Fruit fly (Drosophila melanogaster) whole organism, embryonic: ENCODE results near the gene PCNA2.

Source experiments
- CG12155 ChIP-seq: fragments of 200-800 bp; sonication (Bioruptor generic); optimal IDR thresholded peaks from 3 replicates; lab custom pipeline; 2016; ENCODE audit warnings: missing biosample characterization, missing genetic modification characterization
- CG13775 ChIP-seq: fragments of 200-800 bp; sonication (Bioruptor generic); optimal IDR thresholded peaks from 3 replicates; lab custom pipeline; 2017; ENCODE audit warnings: missing biosample characterization, mild to moderate bottlenecking, missing genetic modification characterization
- CG15011 ChIP-seq: fragments of 200-800 bp; sonication (Bioruptor generic); optimal IDR thresholded peaks from 3 replicates; lab custom pipeline; 2018; ENCODE audit warnings: missing biosample characterization, mild to moderate bottlenecking, missing genetic modification characterization
- CG1603 ChIP-seq: fragments of 200-800 bp; sonication (Bioruptor generic); optimal IDR thresholded peaks from 2 replicates; lab custom pipeline; 2019; ENCODE audit warnings: missing biosample characterization, mild to moderate bottlenecking, missing genetic modification characterization, moderate library complexity
- CG18764 ChIP-seq: fragments of 200-800 bp; sonication (Bioruptor generic); optimal IDR thresholded peaks from 3 replicates; lab custom pipeline; 2016; ENCODE audit warnings: missing biosample characterization, missing genetic modification characterization
- CG2116 ChIP-seq: fragments of 200-800 bp; sonication (Bioruptor generic); optimal IDR thresholded peaks from 3 replicates; lab custom pipeline; 2018; ENCODE audit warnings: missing biosample characterization, mild to moderate bottlenecking, missing genetic modification characterization
- CG2712 ChIP-seq: fragments of 200-800 bp; optimal IDR thresholded peaks from 3 replicates; lab custom pipeline; 2019; ENCODE audit warnings: missing biosample characterization, mild to moderate bottlenecking, missing genetic modification characterization, moderate library complexity
- CG30403 ChIP-seq: fragments of 200-800 bp; sonication (Bioruptor generic); optimal IDR thresholded peaks from 3 replicates; lab custom pipeline; 2016; ENCODE audit warnings: missing biosample characterization, missing genetic modification characterization
- CG31224 ChIP-seq: fragments of 200-800 bp; sonication (Bioruptor generic); IDR thresholded peaks from 2 replicates; pipeline ENCODE4 v1.3.6; 2022; ENCODE audit warnings: missing biosample characterization, missing genetic modification characterization
- CG3281 ChIP-seq: fragments of 200-800 bp; sonication (Bioruptor generic); optimal IDR thresholded peaks from 3 replicates; lab custom pipeline; 2017; ENCODE audit warnings: missing biosample characterization, mild to moderate bottlenecking, missing genetic modification characterization
- CG34376 ChIP-seq: fragments of 200-800 bp; sonication (Bioruptor generic); optimal IDR thresholded peaks from 2 replicates; lab custom pipeline; 2018; ENCODE audit warnings: missing biosample characterization, mild to moderate bottlenecking, missing genetic modification characterization
- CG34422 ChIP-seq: fragments of 200-800 bp; sonication (Bioruptor generic); IDR thresholded peaks from 3 replicates; pipeline ENCODE4 v1.3.6; 2022; ENCODE audit warnings: missing biosample characterization, missing genetic modification characterization
- CG42726 ChIP-seq: fragments of 200-800 bp; sonication (Bioruptor generic); IDR thresholded peaks from 2 replicates; pipeline ENCODE4 v1.3.6; 2022; ENCODE audit warnings: missing biosample characterization, missing genetic modification characterization; ENCODE audit not compliant: partially characterized antibody
- CG7372 ChIP-seq: fragments of 200-800 bp; sonication (Bioruptor generic); IDR thresholded peaks from 2 replicates; pipeline ENCODE4 v1.3.6; 2022; ENCODE audit warnings: missing biosample characterization, missing genetic modification characterization
- CG7839 ChIP-seq: fragments of 200-800 bp; sonication (Bioruptor generic); optimal IDR thresholded peaks from 3 replicates; lab custom pipeline; 2018; ENCODE audit warnings: missing biosample characterization, mild to moderate bottlenecking, missing genetic modification characterization, moderate library complexity
- CG8359 ChIP-seq: fragments of 200-800 bp; sonication (Bioruptor generic); optimal IDR thresholded peaks from 2 replicates; lab custom pipeline; 2017; ENCODE audit warnings: missing biosample characterization, mild to moderate bottlenecking, missing genetic modification characterization, borderline replicate concordance
- Doc2 ChIP-seq: fragments of 200-800 bp; sonication (Bioruptor generic); IDR thresholded peaks from 2 replicates; pipeline ENCODE4 v1.3.6; 2022; ENCODE audit warnings: missing biosample characterization, missing genetic modification characterization
- Gug ChIP-seq: fragments of 200-800 bp; sonication (Bioruptor generic); IDR thresholded peaks from 4 replicates; pipeline ENCODE4 v1.3.6; 2022; ENCODE audit warnings: missing biosample characterization, missing genetic modification characterization
- HLH4C ChIP-seq: fragments of 200-800 bp; sonication (Bioruptor generic); IDR thresholded peaks from 3 replicates; pipeline ENCODE4 v1.3.6; 2022; ENCODE audit warnings: missing biosample characterization, missing genetic modification characterization; ENCODE audit not compliant: partially characterized antibody
- HLHmδ ChIP-seq: fragments of 200-800 bp; sonication (Bioruptor generic); optimal IDR thresholded peaks from 2 replicates; lab custom pipeline; 2018; ENCODE audit warnings: missing biosample characterization, mild to moderate bottlenecking, missing genetic modification characterization, moderate library complexity
- Hmx ChIP-seq: fragments of 200-800 bp; sonication (Bioruptor generic); optimal IDR thresholded peaks from 2 replicates; lab custom pipeline; 2016; ENCODE audit warnings: missing biosample characterization, missing genetic modification characterization
- Jarid2 ChIP-seq: fragments of 200-800 bp; sonication (Bioruptor generic); optimal IDR thresholded peaks from 3 replicates; lab custom pipeline; 2017; ENCODE audit warnings: mild to moderate bottlenecking, missing biosample characterization, missing genetic modification reagents, missing genetic modification characterization
- Lhr ChIP-seq: fragments of 200-800 bp; sonication (Bioruptor generic); optimal IDR thresholded peaks from 3 replicates; lab custom pipeline; 2017; ENCODE audit warnings: mild to moderate bottlenecking, missing biosample characterization, missing genetic modification reagents, missing genetic modification characterization
- MTF-1 ChIP-seq: fragments of 200-800 bp; sonication (Bioruptor generic); optimal IDR thresholded peaks from 2 replicates; lab custom pipeline; 2018; ENCODE audit warnings: missing biosample characterization, mild to moderate bottlenecking, missing genetic modification characterization, borderline replicate concordance
- Mes4 ChIP-seq: fragments of 200-800 bp; sonication (Bioruptor generic); optimal IDR thresholded peaks from 2 replicates; lab custom pipeline; 2016; ENCODE audit warnings: missing biosample characterization, missing genetic modification characterization
- NC2β ChIP-seq: fragments of 200-800 bp; sonication (Bioruptor generic); optimal IDR thresholded peaks from 2 replicates; lab custom pipeline; 2016; ENCODE audit warnings: missing biosample characterization, missing genetic modification characterization
- Oli ChIP-seq: fragments of 200-800 bp; sonication (Bioruptor generic); optimal IDR thresholded peaks from 2 replicates; lab custom pipeline; 2018; ENCODE audit warnings: missing biosample characterization, mild to moderate bottlenecking, missing genetic modification characterization, moderate library complexity
- Scr ChIP-seq: fragments of 200-800 bp; sonication (Bioruptor generic); IDR thresholded peaks from 2 replicates; pipeline ENCODE4 v1.3.6; 2022; ENCODE audit warnings: missing biosample characterization, missing genetic modification characterization; ENCODE audit not compliant: partially characterized antibody
- TFAM ChIP-seq: fragments of 200-800 bp; sonication (Bioruptor generic); optimal IDR thresholded peaks from 2 replicates; lab custom pipeline; 2017; ENCODE audit warnings: missing biosample characterization, missing genetic modification characterization, inconsistent platforms
- ac ChIP-seq: fragments of 200-800 bp; sonication (Bioruptor generic); optimal IDR thresholded peaks from 3 replicates; lab custom pipeline; 2017; ENCODE audit warnings: missing biosample characterization, mild to moderate bottlenecking, missing genetic modification characterization
- br ChIP-seq: fragments of >200 bp; optimal IDR thresholded peaks from 2 replicates; lab custom pipeline; 2017
- croc ChIP-seq: fragments of 200-800 bp; sonication (Bioruptor generic); conservative IDR thresholded peaks from 3 replicates; pipeline ENCODE4 v1.3.6; 2022; ENCODE audit warnings: missing biosample characterization, missing genetic modification characterization
- dm ChIP-seq: fragments of 200-800 bp; sonication (Bioruptor generic); optimal IDR thresholded peaks from 3 replicates; lab custom pipeline; 2016; ENCODE audit warnings: missing biosample characterization, missing genetic modification characterization
- fd3F ChIP-seq: fragments of 200-800 bp; sonication (Bioruptor generic); optimal IDR thresholded peaks from 2 replicates; lab custom pipeline; 2018; ENCODE audit warnings: missing biosample characterization, mild to moderate bottlenecking, missing genetic modification characterization, moderate library complexity
- gem ChIP-seq: fragments of 200-800 bp; sonication (Bioruptor generic); optimal IDR thresholded peaks from 2 replicates; lab custom pipeline; 2019; ENCODE audit warnings: missing biosample characterization, mild to moderate bottlenecking, missing genetic modification characterization, moderate library complexity
- grau ChIP-seq: fragments of 200-800 bp; optimal IDR thresholded peaks from 3 replicates; lab custom pipeline; 2019; ENCODE audit warnings: missing biosample characterization, mild to moderate bottlenecking, missing genetic modification characterization, moderate library complexity
- gsb-n ChIP-seq: fragments of 200-800 bp; sonication (Bioruptor generic); optimal IDR thresholded peaks from 3 replicates; lab custom pipeline; 2018; ENCODE audit warnings: missing biosample characterization, mild to moderate bottlenecking, missing genetic modification characterization
- hkb ChIP-seq, 2 experiments: fragments of 200-800 bp in 1 of 2; fragments of >200 bp in 1 of 2; sonication (Bioruptor generic) in 1 of 2; IDR thresholded peaks in 1 of 2; optimal IDR thresholded peaks in 1 of 2; 2 replicates each; pipeline versions ENCODE4 v1.3.6 to Lab custom; 2017 to 2022; ENCODE audit warnings: missing biosample characterization in 1 of 2, missing genetic modification characterization in 1 of 2
- jigr1 ChIP-seq: fragments of 200-800 bp; sonication (Bioruptor generic); IDR thresholded peaks from 3 replicates; pipeline ENCODE4 v1.3.6; 2022; ENCODE audit warnings: missing biosample characterization, missing genetic modification characterization
- prd ChIP-seq, 3 experiments: fragments of >200 bp in 2 of 3; fragments of 200-800 bp in 1 of 3; sonication (Bioruptor generic) in 1 of 3; optimal IDR thresholded peaks in 2 of 3; IDR thresholded peaks in 1 of 3; 2 replicates in 2 of 3; 3 replicates in 1 of 3; pipeline versions ENCODE4 v1.3.6 to Lab custom; 2017 to 2022; ENCODE audit warnings: missing biosample characterization in 1 of 3, missing genetic modification characterization in 1 of 3
- ro ChIP-seq: fragments of 200-800 bp; sonication (Bioruptor generic); IDR thresholded peaks from 2 replicates; pipeline ENCODE4 v1.3.6; 2022; ENCODE audit warnings: missing biosample characterization, missing genetic modification characterization
- scrt ChIP-seq: fragments of 200-800 bp; sonication (Bioruptor generic); optimal IDR thresholded peaks from 2 replicates; lab custom pipeline; 2018; ENCODE audit warnings: missing biosample characterization, mild to moderate bottlenecking, missing genetic modification characterization, moderate library complexity
- sens ChIP-seq: fragments of 200-800 bp; sonication (Bioruptor generic); peaks from one replicate; lab custom pipeline; 2016; ENCODE audit warnings: missing biosample characterization, missing genetic modification characterization
- slp2 ChIP-seq: fragments of 200-800 bp; sonication (Bioruptor generic); optimal IDR thresholded peaks from 2 replicates; lab custom pipeline; 2016; ENCODE audit warnings: missing biosample characterization, missing genetic modification characterization
- stwl ChIP-seq: fragments of 200-800 bp; sonication (Bioruptor generic); optimal IDR thresholded peaks from 3 replicates; lab custom pipeline; 2018; ENCODE audit warnings: missing biosample characterization, mild to moderate bottlenecking, missing genetic modification characterization, moderate library complexity
- sug ChIP-seq: fragments of 200-800 bp; optimal IDR thresholded peaks from 2 replicates; lab custom pipeline; 2019; ENCODE audit warnings: missing biosample characterization, mild to moderate bottlenecking, missing genetic modification characterization, moderate library complexity
- toy ChIP-seq: fragments of 200-800 bp; sonication (Bioruptor generic); IDR thresholded peaks from 2 replicates; pipeline ENCODE4 v1.3.6; 2022; ENCODE audit warnings: missing biosample characterization, missing genetic modification characterization

PCNA2 gene

dm6 chr2L:19572496-19573317 is 11.1 kb downstream of the PCNA2 start (continued):
- TF ChIP-seq scrt (GFP tag; lab: Kevin White, UChicago) = peak; percentile 78
- peak; percentile 23 for TF ChIP-seq CG18764 (GFP tag; lab: Kevin White, UChicago)
- peak; percentile 62 for TF ChIP-seq CG1603 (tag; lab: Kevin White, UChicago)
- TF ChIP-seq MTF-1 = no peak
- peak; percentile 16 for TF ChIP-seq CG2116 (GFP tag; lab: Kevin White, UChicago)
- TF ChIP-seq toy (GFP tag; lab: Robert Waterston, UW) = no peak
- TF ChIP-seq Lhr (GFP tag; lab: Kevin White, UChicago) = no peak
- peak; percentile 60; the same call in 1 of the 2 replicates for TF ChIP-seq CG31224 (GFP tag; lab: Robert Waterston, UW)
- peak; percentile 26 for TF ChIP-seq slp2 (GFP tag; lab: Kevin White, UChicago)
- no peak for TF ChIP-seq jigr1 (GFP tag; lab: Robert Waterston, UW)
- no peak for TF ChIP-seq prd (optimal IDR thresholded peaks at IDR 0.05; lab: Kevin White, UChicago)
- TF ChIP-seq prd (GFP tag; IDR thresholded peaks at IDR 0.05; lab: Robert Waterston, UW) = peak; percentile 74
- TF ChIP-seq HLHmδ (GFP tag; lab: Kevin White, UChicago) = peak; percentile 63
- TF ChIP-seq sug (tag; lab: Kevin White, UChicago) = peak; percentile 45
- peak; percentile 69 for TF ChIP-seq CG30403 (GFP tag; lab: Kevin White, UChicago)
- TF ChIP-seq Mes4 (GFP tag; lab: Kevin White, UChicago) = no peak
- TF ChIP-seq croc (GFP tag; lab: Robert Waterston, UW) = no peak
- peak; percentile 94 for TF ChIP-seq sens
- peak; percentile 56 for TF ChIP-seq fd3F (GFP tag; lab: Kevin White, UChicago)
- peak; percentile 35; the same call in 1 of the 4 replicates for TF ChIP-seq Gug (GFP tag; lab: Robert Waterston, UW)
- TF ChIP-seq CG8359 (GFP tag; lab: Kevin White, UChicago) = no peak
- TF ChIP-seq gem (tag; lab: Kevin White, UChicago) = peak; percentile 78
- no peak for TF ChIP-seq Doc2 (GFP tag; lab: Robert Waterston, UW)
- TF ChIP-seq Scr (GFP tag; lab: Robert Waterston, UW) = no peak
- no peak for TF ChIP-seq stwl (tag; lab: Kevin White, UChicago)
- TF ChIP-seq CG15011 (GFP tag; lab: Kevin White, UChicago) = peak; percentile 64
- TF ChIP-seq CG34376 = peak; percentile 73
- TF ChIP-seq Oli (tag; lab: Kevin White, UChicago) = peak; percentile 63
- TF ChIP-seq CG7839 (tag; lab: Kevin White, UChicago) = peak; percentile 76
- peak; percentile 58 for TF ChIP-seq CG42726 (GFP tag; lab: Robert Waterston, UW)
- peak; percentile 60 for TF ChIP-seq gsb-n
- 0 out of 3 replicates have a peak, but pooled peaks have one; percentile 33 for TF ChIP-seq HLH4C
- peak; percentile 78 for TF ChIP-seq CG3281
- no peak for TF ChIP-seq Jarid2 (GFP tag; lab: Kevin White, UChicago)
- TF ChIP-seq CG2712 (tag; lab: Kevin White, UChicago) = peak; percentile 72
- TF ChIP-seq grau (tag; lab: Kevin White, UChicago) = peak; percentile 77
- peak; percentile 23 for TF ChIP-seq Hmx (GFP tag; lab: Kevin White, UChicago)
- no peak for TF ChIP-seq ac
- no peak for TF ChIP-seq hkb (optimal IDR thresholded peaks at IDR 0.05; lab: Kevin White, UChicago)
- TF ChIP-seq hkb (GFP tag; IDR thresholded peaks at IDR 0.05; lab: Robert Waterston, UW) = peak; percentile 72
- peak; percentile 69; the same call in 2 of the 3 replicates for TF ChIP-seq CG34422 (GFP tag; lab: Robert Waterston, UW)
- peak; percentile 68 for TF ChIP-seq CG12155 (GFP tag; lab: Kevin White, UChicago)
- TF ChIP-seq br = no peak
- peak; percentile 74 for TF ChIP-seq CG13775 (GFP tag; lab: Kevin White, UChicago)
- no peak for TF ChIP-seq ro
- TF ChIP-seq CG7372 (GFP tag; lab: Robert Waterston, UW) = 0 out of 2 replicates have a peak, but pooled peaks have one; percentile 6
- TF ChIP-seq TFAM (GFP tag; lab: Kevin White, UChicago) = no peak
- no peak for TF ChIP-seq dm (GFP tag; lab: Kevin White, UChicago)
- peak; percentile 24 for TF ChIP-seq NC2β (GFP tag; lab: Kevin White, UChicago)
